Worm (Caenorhabditis elegans): Measurements from ENCODE around the gene T19D7.5.

T19D7.5 gene

DNA sequence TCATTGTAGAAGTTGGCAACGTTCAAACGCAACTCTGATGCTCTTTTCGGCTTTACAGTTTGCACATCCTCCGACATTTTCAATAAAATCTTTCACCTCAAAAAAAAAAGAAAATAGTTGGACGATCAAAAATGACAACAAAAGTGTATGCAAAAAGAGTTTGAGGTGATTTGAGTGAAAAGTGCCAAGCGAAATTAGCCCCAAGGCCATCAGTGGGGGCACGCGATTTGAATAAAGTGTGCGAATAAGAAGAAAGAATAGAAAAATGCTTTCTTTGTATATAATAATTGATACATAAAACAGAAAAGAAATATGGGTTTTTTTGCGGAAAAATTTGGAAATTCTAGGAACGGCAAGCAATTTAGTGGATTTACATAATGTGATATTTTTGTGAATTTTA lies at the start of gene T19D7.5:
Gene T19D7.5, minus strand, starts transcription at position 101 of the 400 bp plus-strand sequence.
- TF ChIP-seq snpc-4 (tag; optimal IDR thresholded peaks at IDR 0.05) (no peak), gmeb-1 (tag; optimal IDR thresholded peaks at IDR 0.05) (no peak), nhr-11 (tag; optimal IDR thresholded peaks at IDR 0.05) (no peak), lin-11 (tag; optimal IDR thresholded peaks at IDR 0.05) (no peak), ceh-82 (tag; optimal IDR thresholded peaks at IDR 0.05) (no peak)

ce11 chrX:714398-714797 lies 48.4 kb upstream of the T19D7.5 start, which contains the start of gene irk-2:
Gene irk-2, minus strand, starts transcription at chrX:714498.
- TF ChIP-seq R02D3.7 (tag; optimal IDR thresholded peaks at IDR 0.05), result no peak
- no peak for TF ChIP-seq nhr-23 (tag; optimal IDR thresholded peaks at IDR 0.05)
- TF ChIP-seq mab-5 (tag; optimal IDR thresholded peaks at IDR 0.05), result no peak
- no peak for TF ChIP-seq dmd-4 (tag; optimal IDR thresholded peaks at IDR 0.05)

- TF ChIP-seq lsy-2 (tag; optimal IDR thresholded peaks at IDR 0.05) (no peak), mbf-1 (tag; optimal IDR thresholded peaks at IDR 0.05) (no peak), nhr-77 (tag; optimal IDR thresholded peaks at IDR 0.05) (no peak), unc-62 (GFP tag; optimal IDR thresholded peaks at IDR 0.05) (no peak), ama-1 (optimal IDR thresholded peaks at IDR 0.05) (no peak), ZK546.5 (tag; optimal IDR thresholded peaks at IDR 0.05) (no peak), elt-3 (tag; optimal IDR thresholded peaks at IDR 0.05) (no peak), lin-11 (tag; optimal IDR thresholded peaks at IDR 0.05) (no peak), nhr-10 (tag; optimal IDR thresholded peaks at IDR 0.05) (no peak), lin-13 (GFP tag; optimal IDR thresholded peaks at IDR 0.05) (no peak), sem-4 (tag; optimal IDR thresholded peaks at IDR 0.05) (no peak), nhr-21 (tag; optimal IDR thresholded peaks at IDR 0.05) (no peak), nhr-25 (tag; optimal IDR thresholded peaks at IDR 0.05) (no peak), nhr-129 (tag; optimal IDR thresholded peaks at IDR 0.05) (no peak)
These were observed 40.5 kb upstream of the T19D7.5 start, which contains the start of gene M02A10.1 for ce11 chrX:706490-706889. Gene M02A10.1, plus strand, starts transcription at chrX:706790.

DNA sequence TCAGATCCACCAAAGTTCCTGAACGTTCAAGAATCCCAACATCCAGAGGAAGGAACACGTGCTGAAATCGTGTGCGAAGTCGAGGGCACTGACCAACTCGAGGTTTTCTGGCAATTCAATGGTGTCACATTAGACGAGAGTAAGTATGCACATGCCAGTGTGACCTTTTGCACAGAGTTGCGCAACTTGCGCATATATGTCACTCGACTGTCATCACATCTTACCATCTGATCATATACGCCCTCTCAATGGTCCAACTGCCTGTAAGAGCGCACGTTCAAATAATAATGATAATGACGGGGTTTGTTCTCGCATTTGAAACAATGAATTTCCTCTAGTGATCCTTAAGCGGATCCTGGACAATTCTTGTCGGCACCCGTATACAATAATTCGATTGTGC lies 30.2 kb upstream of the T19D7.5 start:
- TF ChIP-seq mab-5 (tag; optimal IDR thresholded peaks at IDR 0.05), result no peak
- TF ChIP-seq fos-1 (tag; optimal IDR thresholded peaks at IDR 0.05), result no peak
- TF ChIP-seq sma-3 (GFP tag; optimal IDR thresholded peaks at IDR 0.05), result no peak
- TF ChIP-seq nhr-12 (tag; optimal IDR thresholded peaks at IDR 0.05), result no peak
- TF ChIP-seq gmeb-1 (tag; optimal IDR thresholded peaks at IDR 0.05), result no peak
- no peak for TF ChIP-seq R02D3.7 (tag; optimal IDR thresholded peaks at IDR 0.05)
- no peak for TF ChIP-seq skn-1 (tag; optimal IDR thresholded peaks at IDR 0.05)
- TF ChIP-seq ceh-82 (tag; optimal IDR thresholded peaks at IDR 0.05), result no peak
- no peak for TF ChIP-seq peb-1 (tag; optimal IDR thresholded peaks at IDR 0.05)
- no peak for TF ChIP-seq ama-1 (optimal IDR thresholded peaks at IDR 0.05)

DNA sequence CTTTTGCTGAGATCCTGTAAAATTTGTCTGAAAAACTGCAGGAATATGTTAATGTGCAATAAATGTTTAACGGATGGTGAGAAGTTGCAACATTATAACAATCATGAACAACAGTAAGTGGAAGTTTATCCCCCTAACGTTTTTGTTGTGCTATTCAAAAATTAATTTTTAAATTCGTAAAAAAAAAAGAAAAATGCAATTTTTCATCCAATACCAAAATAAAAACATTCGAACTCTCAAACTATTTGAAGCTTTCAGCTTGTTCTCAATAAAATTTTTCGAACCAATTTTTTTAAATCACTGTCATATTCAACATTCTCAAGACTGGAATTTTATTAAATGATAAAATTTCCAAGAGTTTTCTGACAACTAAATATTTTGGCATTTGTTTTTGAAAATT lies 25.6 kb upstream of the T19D7.5 start, which contains the start of gene ncam-1:
Gene ncam-1, plus strand, starts transcription at position 301 of the 400 bp plus-strand sequence.
- TF ChIP-seq lsy-2 (tag; optimal IDR thresholded peaks at IDR 0.05) (no peak), fos-1 (tag; optimal IDR thresholded peaks at IDR 0.05) (no peak), sma-3 (GFP tag; optimal IDR thresholded peaks at IDR 0.05) (no peak), ztf-1 (GFP tag; conservative IDR thresholded peaks at IDR 0.05) (no peak), nhr-23 (tag; optimal IDR thresholded peaks at IDR 0.05) (no peak), mab-5 (tag; optimal IDR thresholded peaks at IDR 0.05) (no peak), nhr-237 (tag; optimal IDR thresholded peaks at IDR 0.05) (no peak), nhr-25 (tag; optimal IDR thresholded peaks at IDR 0.05) (no peak), nhr-77 (tag; optimal IDR thresholded peaks at IDR 0.05) (no peak), ceh-82 (tag; optimal IDR thresholded peaks at IDR 0.05) (no peak), nhr-21 (tag; optimal IDR thresholded peaks at IDR 0.05) (no peak), unc-62 (GFP tag; optimal IDR thresholded peaks at IDR 0.05) (no peak), Y55F3AM.14 (GFP tag; optimal IDR thresholded peaks at IDR 0.05) (no peak), aly-2 (tag; optimal IDR thresholded peaks at IDR 0.05) (no peak), crh-2 (tag; optimal IDR thresholded peaks at IDR 0.05) (no peak), nhr-10 (tag; optimal IDR thresholded peaks at IDR 0.05) (no peak)

DNA sequence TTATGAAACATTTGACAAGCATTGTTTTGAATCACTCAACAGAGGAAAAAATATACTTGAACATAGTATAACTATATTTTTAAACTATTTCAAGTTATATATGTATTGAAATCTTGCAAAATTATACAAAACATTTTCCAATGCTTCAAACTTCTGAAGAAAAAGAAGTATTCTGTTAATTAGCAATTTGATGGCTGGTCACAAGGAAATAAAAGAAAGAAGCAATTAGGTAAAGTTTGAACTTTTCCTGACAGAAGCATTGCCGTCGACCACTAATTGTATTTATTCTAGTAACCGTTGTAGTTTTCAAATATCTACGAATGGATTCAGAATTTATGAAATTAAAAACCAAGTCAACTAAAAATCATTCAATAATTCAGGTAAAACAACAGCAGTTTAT lies 22.6 kb upstream of the T19D7.5 start:
- TF ChIP-seq nhr-237 (tag; optimal IDR thresholded peaks at IDR 0.05) (no peak), gmeb-1 (tag; optimal IDR thresholded peaks at IDR 0.05) (no peak), nhr-21 (tag; optimal IDR thresholded peaks at IDR 0.05) (no peak), ceh-82 (tag; optimal IDR thresholded peaks at IDR 0.05) (no peak), skn-1 (tag; optimal IDR thresholded peaks at IDR 0.05) (no peak), unc-55 (GFP tag; optimal IDR thresholded peaks at IDR 0.05) (no peak), lin-13 (GFP tag; optimal IDR thresholded peaks at IDR 0.05) (no peak)

Data from whole organism, L2 larva.